Worm (Caenorhabditis elegans) whole organism, L1 larva: ENCODE results near the gene vab-1.

Experiments used
- dpl-1 ChIP-seq, 3 experiments: fragments of 150-350 bp in 2 of 3; sonication (generic microtip) in 1 of 3; optimal IDR thresholded peaks; 2 replicates each; lab custom pipeline; 2014 to 2017; ENCODE audit warnings: missing biosample characterization in 3 of 3, missing genetic modification characterization in 3 of 3, missing genetic modification reagents in 3 of 3
- lin-39 ChIP-seq: fragments of 150-350 bp; optimal IDR thresholded peaks from 2 replicates; lab custom pipeline; 2014; ENCODE audit warnings: missing biosample characterization, missing genetic modification reagents, missing genetic modification characterization
- lir-3 ChIP-seq: sonication (generic microtip); optimal IDR thresholded peaks from 2 replicates; lab custom pipeline; 2016; ENCODE audit warnings: mild to moderate bottlenecking, missing genetic modification characterization, moderate library complexity, missing compliant biosample characterization; ENCODE audit not compliant: poor library complexity
- lsy-2 ChIP-seq, 2 experiments: fragments of 150-350 bp; optimal IDR thresholded peaks; 2 replicates each; lab custom pipeline; 2014; ENCODE audit warnings: missing biosample characterization in 2 of 2, missing genetic modification characterization in 2 of 2
- mdl-1 ChIP-seq, 2 experiments: fragments of 150-350 bp; optimal IDR thresholded peaks; 2 replicates each; lab custom pipeline; 2014 to 2017; ENCODE audit warnings: missing biosample characterization in 2 of 2, missing genetic modification characterization in 2 of 2, inconsistent platforms in 1 of 2
- mep-1 ChIP-seq: fragments of 150-350 bp; optimal IDR thresholded peaks from 2 replicates; lab custom pipeline; 2014; ENCODE audit warnings: missing biosample characterization, missing genetic modification characterization
- nhr-77 ChIP-seq: fragments of 150-350 bp; optimal IDR thresholded peaks from 2 replicates; lab custom pipeline; 2014; ENCODE audit warnings: missing biosample characterization, missing genetic modification characterization
- sox-4 ChIP-seq: sonication (generic microtip); optimal IDR thresholded peaks from 2 replicates; lab custom pipeline; 2016; ENCODE audit warnings: missing genetic modification characterization, missing compliant biosample characterization
- unc-86 ChIP-seq: sonication (generic microtip); optimal IDR thresholded peaks from 2 replicates; lab custom pipeline; 2016; ENCODE audit warnings: missing genetic modification characterization, missing compliant biosample characterization

- TF ChIP-seq mdl-1 (tag; optimal IDR thresholded peaks at IDR 0.05; lab: Kevin White, UChicago) (no peak), sox-4 (no peak), lin-39 (tag; lab: Kevin White, UChicago) (no peak), unc-86 (tag; lab: Kevin White, UChicago) (no peak), lsy-2 (tag; optimal IDR thresholded peaks at IDR 0.05; lab: Kevin White, UChicago) (no peak), nhr-77 (tag; lab: Kevin White, UChicago) (no peak), lir-3 (tag; lab: Kevin White, UChicago) (no peak), mep-1 (tag; lab: Kevin White, UChicago) (no peak), dpl-1 (GFP tag; optimal IDR thresholded peaks at IDR 0.05; lab: Kevin White, UChicago) (no peak)
These were observed 47.9 kb downstream of the vab-1 start, which contains the start of gene clec-138 for ce11 chrII:4619700-4620099.
